Fruit fly (Drosophila melanogaster) whole organism, embryonic: ENCODE results near the gene Glut1.

ENCODE experiments used
- ATbp ChIP-seq: fragments of 200-800 bp; sonication (Bioruptor generic); optimal IDR thresholded peaks from 2 replicates; lab custom pipeline; 2017; ENCODE audit warnings: missing biosample characterization, mild to moderate bottlenecking, missing genetic modification characterization, missing genetic modification reagents
- Adf1 ChIP-seq: fragments of 200-800 bp; sonication (Bioruptor generic); IDR thresholded peaks from 2 replicates; pipeline ENCODE4 v1.3.6; 2022; ENCODE audit warnings: missing biosample characterization, missing genetic modification characterization
- Bdp1 ChIP-seq: fragments of 200-800 bp; sonication (Bioruptor generic); optimal IDR thresholded peaks from 3 replicates; lab custom pipeline; 2016; ENCODE audit warnings: missing biosample characterization, missing genetic modification characterization
- Bgb ChIP-seq: fragments of 200-800 bp; sonication (Bioruptor generic); IDR thresholded peaks from 2 replicates; pipeline ENCODE4 v1.3.6; 2022; ENCODE audit warnings: missing biosample characterization, missing genetic modification characterization; ENCODE audit not compliant: partially characterized antibody
- CG10366 ChIP-seq: fragments of 200-800 bp; sonication (Bioruptor generic); IDR thresholded peaks from 2 replicates; pipeline ENCODE4 v1.3.6; 2022; ENCODE audit warnings: missing biosample characterization, missing genetic modification characterization
- CG10431 ChIP-seq: fragments of 200-800 bp; sonication (Bioruptor generic); optimal IDR thresholded peaks from 3 replicates; lab custom pipeline; 2018; ENCODE audit warnings: missing biosample characterization, mild to moderate bottlenecking, missing genetic modification characterization
- CG11695 ChIP-seq: fragments of 200-800 bp; sonication (Bioruptor generic); IDR thresholded peaks from 3 replicates; pipeline ENCODE4 v1.3.6; 2022; ENCODE audit warnings: missing biosample characterization, missing genetic modification characterization
- CG12236 ChIP-seq: fragments of 200-800 bp; sonication (Bioruptor generic); optimal IDR thresholded peaks from 2 replicates; lab custom pipeline; 2016; ENCODE audit warnings: missing biosample characterization, missing genetic modification characterization
- CG14965 ChIP-seq: fragments of 200-800 bp; sonication (Bioruptor generic); optimal IDR thresholded peaks from 2 replicates; lab custom pipeline; 2016; ENCODE audit warnings: missing biosample characterization, missing genetic modification characterization, borderline replicate concordance
- CG15011 ChIP-seq: fragments of 200-800 bp; sonication (Bioruptor generic); optimal IDR thresholded peaks from 3 replicates; lab custom pipeline; 2018; ENCODE audit warnings: missing biosample characterization, mild to moderate bottlenecking, missing genetic modification characterization
- CG1529 ChIP-seq: fragments of 200-800 bp; sonication (Bioruptor generic); optimal IDR thresholded peaks from 3 replicates; lab custom pipeline; 2018; ENCODE audit warnings: missing biosample characterization, missing genetic modification characterization
- CG18476 ChIP-seq: fragments of 200-800 bp; sonication (Bioruptor generic); optimal IDR thresholded peaks from 2 replicates; lab custom pipeline; 2016; ENCODE audit warnings: missing biosample characterization, mild to moderate bottlenecking, missing genetic modification characterization
- CG2116 ChIP-seq: fragments of 200-800 bp; sonication (Bioruptor generic); optimal IDR thresholded peaks from 3 replicates; lab custom pipeline; 2018; ENCODE audit warnings: missing biosample characterization, mild to moderate bottlenecking, missing genetic modification characterization
- CG2199 ChIP-seq: fragments of 200-800 bp; sonication (Bioruptor generic); IDR thresholded peaks from 3 replicates; pipeline ENCODE4 v1.3.6; 2022; ENCODE audit warnings: missing biosample characterization, missing genetic modification characterization
- CG2678 ChIP-seq: fragments of 200-800 bp; sonication (Bioruptor generic); optimal IDR thresholded peaks from 3 replicates; lab custom pipeline; 2019; ENCODE audit warnings: missing biosample characterization, mild to moderate bottlenecking, missing genetic modification characterization, moderate library complexity
- CG31388 ChIP-seq: fragments of 200-800 bp; sonication (Bioruptor generic); optimal IDR thresholded peaks from 2 replicates; lab custom pipeline; 2016; ENCODE audit warnings: missing biosample characterization, missing genetic modification characterization
- CG32772 ChIP-seq: fragments of 200-800 bp; sonication (Bioruptor generic); IDR thresholded peaks from 2 replicates; pipeline ENCODE4 v1.3.6; 2022; ENCODE audit warnings: missing biosample characterization, missing genetic modification characterization
- CG34422 ChIP-seq: fragments of 200-800 bp; sonication (Bioruptor generic); IDR thresholded peaks from 3 replicates; pipeline ENCODE4 v1.3.6; 2022; ENCODE audit warnings: missing biosample characterization, missing genetic modification characterization
- CG6813 ChIP-seq: fragments of 200-800 bp; sonication (Bioruptor generic); optimal IDR thresholded peaks from 2 replicates; lab custom pipeline; 2017; ENCODE audit warnings: missing biosample characterization, missing genetic modification characterization, mild to moderate bottlenecking, moderate library complexity, missing genetic modification reagents
- CG8359 ChIP-seq: fragments of 200-800 bp; sonication (Bioruptor generic); optimal IDR thresholded peaks from 2 replicates; lab custom pipeline; 2017; ENCODE audit warnings: missing biosample characterization, mild to moderate bottlenecking, missing genetic modification characterization, borderline replicate concordance
- CG9215 ChIP-seq: fragments of 200-800 bp; sonication (Bioruptor generic); IDR thresholded peaks from 2 replicates; pipeline ENCODE4 v1.3.6; 2022; ENCODE audit warnings: missing biosample characterization, missing genetic modification characterization
- Doc2 ChIP-seq: fragments of 200-800 bp; sonication (Bioruptor generic); IDR thresholded peaks from 2 replicates; pipeline ENCODE4 v1.3.6; 2022; ENCODE audit warnings: missing biosample characterization, missing genetic modification characterization
- Dp ChIP-seq: fragments of 200-800 bp; sonication (Bioruptor generic); optimal IDR thresholded peaks from 2 replicates; lab custom pipeline; 2018; ENCODE audit warnings: missing biosample characterization, mild to moderate bottlenecking, missing genetic modification characterization, moderate library complexity
- ERR ChIP-seq: fragments of 200-800 bp; sonication (Bioruptor generic); optimal IDR thresholded peaks from 2 replicates; lab custom pipeline; 2016; ENCODE audit warnings: missing biosample characterization, missing genetic modification characterization
- Eip74EF ChIP-seq, 2 experiments: fragments of 200-800 bp in 1 of 2; fragments of >200 bp in 1 of 2; sonication (Bioruptor generic) in 1 of 2; optimal IDR thresholded peaks; 2 replicates each; lab custom pipeline; 2017 to 2019; ENCODE audit warnings: missing biosample characterization in 2 of 2, missing genetic modification characterization in 2 of 2, mild to moderate bottlenecking in 1 of 2, moderate library complexity in 1 of 2
- GATAe ChIP-seq: fragments of 200-800 bp; sonication (Bioruptor generic); conservative IDR thresholded peaks from 2 replicates; pipeline ENCODE4 v1.3.6; 2022; ENCODE audit warnings: missing biosample characterization, missing genetic modification characterization
- HLH3B ChIP-seq: fragments of 200-800 bp; sonication (Bioruptor generic); IDR thresholded peaks from 2 replicates; pipeline ENCODE4 v1.3.6; 2022; ENCODE audit warnings: missing biosample characterization, missing genetic modification characterization
- Hsf ChIP-seq: fragments of 200-800 bp; sonication (Bioruptor generic); optimal IDR thresholded peaks from 3 replicates; lab custom pipeline; 2016; ENCODE audit warnings: missing biosample characterization, missing genetic modification characterization
- Lim3 ChIP-seq: fragments of 200-800 bp; sonication (Bioruptor generic); IDR thresholded peaks from 2 replicates; pipeline ENCODE4 v1.3.6; 2022; ENCODE audit warnings: missing biosample characterization, missing genetic modification characterization
- Sin3A ChIP-seq: fragments of >200 bp; optimal IDR thresholded peaks from 2 replicates; lab custom pipeline; 2018
- Sry-β ChIP-seq: fragments of 200-800 bp; sonication (Bioruptor generic); optimal IDR thresholded peaks from 2 replicates; lab custom pipeline; 2018; ENCODE audit warnings: missing biosample characterization, mild to moderate bottlenecking, missing genetic modification characterization, moderate library complexity
- Xbp1 ChIP-seq: fragments of 200-800 bp; sonication (Bioruptor generic); optimal IDR thresholded peaks from 3 replicates; lab custom pipeline; 2016; ENCODE audit warnings: missing biosample characterization, mild to moderate bottlenecking, missing genetic modification characterization
- aop ChIP-seq: fragments of 200-800 bp; sonication (Bioruptor generic); IDR thresholded peaks from 2 replicates; pipeline ENCODE4 v1.3.6; 2022; ENCODE audit warnings: missing biosample characterization, missing genetic modification characterization
- chinmo ChIP-seq: fragments of 200-800 bp; sonication (Bioruptor generic); IDR thresholded peaks from 4 replicates; pipeline ENCODE4 v1.3.6; 2022; ENCODE audit warnings: missing biosample characterization, missing genetic modification characterization; ENCODE audit not compliant: partially characterized antibody
- corto ChIP-seq: fragments of 200-800 bp; sonication (Bioruptor generic); optimal IDR thresholded peaks from 2 replicates; lab custom pipeline; 2016; ENCODE audit warnings: missing biosample characterization, mild to moderate bottlenecking, missing genetic modification characterization, moderate library complexity
- en ChIP-seq: fragments of 200-800 bp; sonication (Bioruptor generic); optimal IDR thresholded peaks from 2 replicates; lab custom pipeline; 2016; ENCODE audit warnings: missing biosample characterization, missing genetic modification characterization
- fd102C ChIP-seq: fragments of 200-800 bp; sonication (Bioruptor generic); optimal IDR thresholded peaks from 2 replicates; lab custom pipeline; 2018; ENCODE audit warnings: missing biosample characterization, mild to moderate bottlenecking, missing genetic modification characterization, moderate library complexity
- gfzf ChIP-seq: fragments of 200-800 bp; sonication (Bioruptor generic); optimal IDR thresholded peaks from 2 replicates; lab custom pipeline; 2016; ENCODE audit warnings: missing biosample characterization, mild to moderate bottlenecking, missing genetic modification characterization, moderate library complexity
- gt ChIP-seq: fragments of 200-800 bp; sonication (Bioruptor generic); IDR thresholded peaks from 2 replicates; pipeline ENCODE4 v1.3.6; 2022; ENCODE audit warnings: missing biosample characterization, missing genetic modification characterization
- nerfin-2 ChIP-seq: fragments of 200-800 bp; sonication (Bioruptor generic); IDR thresholded peaks from 2 replicates; pipeline ENCODE4 v1.3.6; 2022; ENCODE audit warnings: missing biosample characterization, missing genetic modification characterization; ENCODE audit not compliant: partially characterized antibody
- nmo ChIP-seq: fragments of 200-800 bp; sonication (Bioruptor generic); optimal IDR thresholded peaks from 2 replicates; lab custom pipeline; 2018; ENCODE audit warnings: missing biosample characterization, mild to moderate bottlenecking, missing genetic modification characterization, moderate library complexity
- nom ChIP-seq: fragments of 200-800 bp; sonication (Bioruptor generic); optimal IDR thresholded peaks from 2 replicates; lab custom pipeline; 2017; ENCODE audit warnings: missing biosample characterization, missing genetic modification characterization, mild to moderate bottlenecking, moderate library complexity, missing genetic modification reagents
- odd ChIP-seq: fragments of 200-800 bp; sonication (Bioruptor generic); optimal IDR thresholded peaks from 2 replicates; lab custom pipeline; 2017; ENCODE audit warnings: missing biosample characterization, mild to moderate bottlenecking, missing genetic modification characterization
- prd ChIP-seq, 3 experiments: fragments of >200 bp in 2 of 3; fragments of 200-800 bp in 1 of 3; sonication (Bioruptor generic) in 1 of 3; optimal IDR thresholded peaks in 2 of 3; IDR thresholded peaks in 1 of 3; 2 replicates in 2 of 3; 3 replicates in 1 of 3; pipeline versions ENCODE4 v1.3.6 to Lab custom; 2017 to 2022; ENCODE audit warnings: missing biosample characterization in 1 of 3, missing genetic modification characterization in 1 of 3
- psq ChIP-seq: fragments of 200-800 bp; sonication (Bioruptor generic); optimal IDR thresholded peaks from 2 replicates; lab custom pipeline; 2017; ENCODE audit warnings: missing biosample characterization, missing genetic modification characterization
- ro ChIP-seq: fragments of 200-800 bp; sonication (Bioruptor generic); IDR thresholded peaks from 2 replicates; pipeline ENCODE4 v1.3.6; 2022; ENCODE audit warnings: missing biosample characterization, missing genetic modification characterization
- tgo ChIP-seq: fragments of 200-800 bp; sonication (Bioruptor generic); IDR thresholded peaks from 3 replicates; pipeline ENCODE4 v1.3.6; 2022; ENCODE audit warnings: missing biosample characterization, missing genetic modification characterization
- tin ChIP-seq: fragments of 200-800 bp; sonication (Bioruptor generic); optimal IDR thresholded peaks from 3 replicates; lab custom pipeline; 2016; ENCODE audit warnings: missing biosample characterization, missing genetic modification characterization
- twi ChIP-seq: fragments of 200-800 bp; optimal IDR thresholded peaks from 2 replicates; lab custom pipeline; 2019; ENCODE audit warnings: missing biosample characterization, mild to moderate bottlenecking, missing genetic modification characterization, moderate library complexity
- zfh2 ChIP-seq: fragments of 200-800 bp; sonication (Bioruptor generic); optimal IDR thresholded peaks from 2 replicates; lab custom pipeline; 2016; ENCODE audit warnings: missing biosample characterization, missing genetic modification characterization

The Glut1 gene

dm6 chr3L:1032569-1032968, 118.7 kb downstream of the Glut1 start (continued):
- TF ChIP-seq CG9215, result peak; percentile 32; the same call in 1 of the 2 replicates
- TF ChIP-seq chinmo (GFP tag; lab: Robert Waterston, UW), result 0 out of 4 replicates have a peak, but pooled peaks have one; percentile 16
- peak; percentile 83 for TF ChIP-seq Xbp1
- no peak for TF ChIP-seq psq (GFP tag; lab: Kevin White, UChicago)
- peak; percentile 19 for TF ChIP-seq zfh2 (GFP tag; lab: Kevin White, UChicago)
- peak; percentile 36; the same call in 1 of the 2 replicates for TF ChIP-seq gt (GFP tag; lab: Robert Waterston, UW)
- peak; percentile 25 for TF ChIP-seq CG18476
- peak; percentile 83 for TF ChIP-seq CG32772 (GFP tag; lab: Robert Waterston, UW)
- no peak for TF ChIP-seq Adf1 (GFP tag; lab: Robert Waterston, UW)
- no peak for TF ChIP-seq ERR
- no peak for TF ChIP-seq GATAe (GFP tag; lab: Robert Waterston, UW)
- peak; percentile 81 for TF ChIP-seq nmo (GFP tag; lab: Kevin White, UChicago)
- peak; percentile 74; the same call in 2 of the 3 replicates for TF ChIP-seq CG2199 (GFP tag; lab: Robert Waterston, UW)
- peak; percentile 74; the same call in 1 of the 3 replicates for TF ChIP-seq CG11695 (GFP tag; lab: Robert Waterston, UW)
- peak; percentile 36 for TF ChIP-seq CG8359 (GFP tag; lab: Kevin White, UChicago)
- peak; percentile 75 for TF ChIP-seq Hsf (GFP tag; lab: Kevin White, UChicago)
- TF ChIP-seq HLH3B (GFP tag; lab: Robert Waterston, UW), result peak; percentile 75
- TF ChIP-seq Sry-β (GFP tag; lab: Kevin White, UChicago), result peak; percentile 19
- TF ChIP-seq gfzf (GFP tag; lab: Kevin White, UChicago), result no peak
- TF ChIP-seq ro (GFP tag; lab: Robert Waterston, UW), result peak; percentile 44; the same call in 1 of the 2 replicates
- TF ChIP-seq Bgb, result no peak
- TF ChIP-seq tgo (GFP tag; lab: Robert Waterston, UW), result peak; percentile 60
- TF ChIP-seq Doc2 (GFP tag; lab: Robert Waterston, UW), result no peak
- TF ChIP-seq Bdp1 (GFP tag; lab: Kevin White, UChicago), result peak; percentile 27
- TF ChIP-seq Eip74EF (GFP tag; optimal IDR thresholded peaks at IDR 0.05; lab: Kevin White, UChicago), result peak in 1 of 2 experiments; percentile 64
- TF ChIP-seq CG2116, result peak; percentile 19
- no peak for TF ChIP-seq prd (optimal IDR thresholded peaks at IDR 0.05; lab: Kevin White, UChicago)
- peak; percentile 91 for TF ChIP-seq prd (GFP tag; IDR thresholded peaks at IDR 0.05; lab: Robert Waterston, UW)
- TF ChIP-seq aop (GFP tag; lab: Robert Waterston, UW), result peak; percentile 69
- TF ChIP-seq CG34422 (GFP tag; lab: Robert Waterston, UW), result peak; percentile 73; the same call in 2 of the 3 replicates
- TF ChIP-seq CG15011 (GFP tag; lab: Kevin White, UChicago), result no peak
- TF ChIP-seq CG1529 (GFP tag; lab: Kevin White, UChicago), result peak; percentile 83
- peak; percentile 84 for TF ChIP-seq CG10366
- TF ChIP-seq Dp (GFP tag; lab: Kevin White, UChicago), result no peak
- TF ChIP-seq odd, result peak; percentile 64
- peak; percentile 76 for TF ChIP-seq CG2678 (tag; lab: Kevin White, UChicago)
- peak; percentile 3 for TF ChIP-seq CG31388
- no peak for TF ChIP-seq nerfin-2
- TF ChIP-seq Lim3 (GFP tag; lab: Robert Waterston, UW), result peak; percentile 64; the same call in 1 of the 2 replicates
- peak; percentile 38 for TF ChIP-seq corto (GFP tag; lab: Kevin White, UChicago)
- TF ChIP-seq tin (GFP tag; lab: Kevin White, UChicago), result peak; percentile 79
- peak; percentile 61 for TF ChIP-seq twi (tag; lab: Kevin White, UChicago)
- TF ChIP-seq CG6813 (GFP tag; lab: Kevin White, UChicago), result peak; percentile 58
- TF ChIP-seq nom (GFP tag; lab: Kevin White, UChicago), result peak; percentile 73
- no peak for TF ChIP-seq Sin3A
- no peak for TF ChIP-seq fd102C (GFP tag; lab: Kevin White, UChicago)
- TF ChIP-seq ATbp (GFP tag; lab: Kevin White, UChicago), result peak; percentile 78
- TF ChIP-seq en (GFP tag; lab: Kevin White, UChicago), result peak; percentile 25
- TF ChIP-seq CG12236, result peak; percentile 32
- TF ChIP-seq CG10431 (GFP tag; lab: Kevin White, UChicago), result peak; percentile 46
- no peak for TF ChIP-seq CG14965
